Worm (Caenorhabditis elegans): ENCODE measurements around the gene bris-1.
A peak's percentile ranks its signal among the peaks of the same experiment; 100 is the strongest.

ce11 chrIV:3856190-3856589, 37.1 kb upstream of the bris-1 start:
- TF ChIP-seq skn-1 (tag; optimal IDR thresholded peaks at IDR 0.05): no peak
- TF ChIP-seq hmg-11 (tag; optimal IDR thresholded peaks at IDR 0.05): no peak
- TF ChIP-seq zag-1 (tag; optimal IDR thresholded peaks at IDR 0.05): no peak
- TF ChIP-seq lin-39 (tag; optimal IDR thresholded peaks at IDR 0.05): peak; percentile 21
- no peak for TF ChIP-seq pqm-1 (tag; optimal IDR thresholded peaks at IDR 0.05)
- no peak for TF ChIP-seq lin-15B (tag; optimal IDR thresholded peaks at IDR 0.05)
- no peak for TF ChIP-seq mdl-1 (tag; optimal IDR thresholded peaks at IDR 0.05)
- TF ChIP-seq ama-1 (optimal IDR thresholded peaks at IDR 0.05): no peak
- no peak for TF ChIP-seq ZK546.5 (tag; optimal IDR thresholded peaks at IDR 0.05)
- no peak for TF ChIP-seq nhr-67 (tag; optimal IDR thresholded peaks at IDR 0.05)
- TF ChIP-seq ceh-28 (tag; optimal IDR thresholded peaks at IDR 0.05): no peak
- TF ChIP-seq nhr-28 (tag; optimal IDR thresholded peaks at IDR 0.05): no peak
- TF ChIP-seq unc-62 (GFP tag; optimal IDR thresholded peaks at IDR 0.05): no peak
- peak; percentile 65 for TF ChIP-seq nfya-1 (tag; optimal IDR thresholded peaks at IDR 0.05; ENCODE audit: insufficient read depth)
